Fruit fly (Drosophila melanogaster) whole organism, larva: ENCODE measurements around the gene CG43136.

Experiments
- noc ChIP-seq: fragments of 200-800 bp; sonication (Bioruptor generic); optimal IDR thresholded peaks from 3 replicates; lab custom pipeline; 2019; ENCODE audit warnings: missing biosample characterization, mild to moderate bottlenecking, missing genetic modification characterization, moderate library complexity

Gene CG43136

dm6 chrX:5896809-5897700 lies 43.5 kb downstream of the CG43136 start:
- TF ChIP-seq noc (tag; lab: Kevin White, UChicago), result no peak

DNA sequence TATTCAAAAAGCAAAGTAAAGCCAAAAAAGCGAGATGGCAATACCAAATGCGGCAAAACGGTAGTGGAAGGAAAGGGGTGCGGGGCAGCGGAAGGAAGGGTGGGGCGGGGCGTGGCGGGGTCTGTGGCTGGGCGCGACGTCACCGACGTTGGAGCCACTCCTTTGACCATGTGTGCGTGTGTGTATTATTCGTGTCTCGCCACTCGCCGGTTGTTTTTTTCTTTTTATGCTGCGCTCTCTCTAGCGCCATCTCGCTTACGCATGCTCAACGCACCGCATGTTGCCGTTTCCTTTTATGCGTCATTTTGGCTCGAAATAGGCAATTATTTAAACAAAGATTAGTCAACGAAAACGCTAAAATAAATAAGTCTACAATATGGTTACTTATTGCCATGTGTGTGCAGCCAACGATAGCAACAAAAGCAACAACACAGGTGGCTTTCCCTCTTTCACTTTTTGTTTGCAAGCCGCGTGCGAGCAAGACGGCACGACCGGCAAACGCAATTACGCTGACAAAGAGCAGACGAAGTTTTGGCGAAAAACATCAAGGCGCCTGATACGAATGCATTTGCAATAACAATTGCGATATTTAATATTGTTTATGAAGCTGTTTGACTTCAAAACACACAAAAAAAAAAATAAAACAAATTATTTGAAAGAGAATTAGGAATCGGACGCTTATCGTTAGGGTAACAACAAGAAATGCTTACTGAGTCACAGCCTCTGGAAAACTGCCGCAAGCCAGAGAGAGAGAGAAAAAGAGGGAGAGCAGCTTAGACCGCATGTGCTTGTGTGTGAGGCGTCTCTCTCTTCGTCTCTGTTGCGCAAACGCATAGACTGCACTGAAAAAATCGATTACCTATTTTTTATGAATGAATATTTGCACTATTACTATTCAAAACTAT lies 45.9 kb downstream of the CG43136 start:
- TF ChIP-seq noc (tag; lab: Kevin White, UChicago), result peak; percentile 16

dm6 chrX:5900146-5901093 lies 46.9 kb downstream of the CG43136 start, which contains the start of gene Act5C:
Act5C (plus strand) TSS chrX:5900861.
- peak; percentile 84 for TF ChIP-seq noc (tag; lab: Kevin White, UChicago)

- TF ChIP-seq noc (tag; lab: Kevin White, UChicago), result peak; percentile 54
These were observed 48.2 kb downstream of the CG43136 start for dm6 chrX:5901628-5902213.

dm6 chrX:5902701-5903100 lies 49.1 kb downstream of the CG43136 start:
- TF ChIP-seq noc (tag; lab: Kevin White, UChicago), result no peak
